Worm (Caenorhabditis elegans): Measurements from ENCODE around the gene ufm-1.

Gene ufm-1

ce11 chrIII:7858407-7859029 lies at the start of gene ufm-1, which contains the start of gene coq-5:
ufm-1 (plus strand) TSS chrIII:7858979.
coq-5 (minus strand) TSS chrIII:7858457.
- no peak for TF ChIP-seq T22C8.4 (GFP tag; IDR thresholded peaks at IDR 0.05)
- no peak for TF ChIP-seq ztf-23 (GFP tag; IDR thresholded peaks at IDR 0.05)
- no peak for TF ChIP-seq ztf-29 (GFP tag; IDR thresholded peaks at IDR 0.05)
- TF ChIP-seq flt-1 (GFP tag; IDR thresholded peaks at IDR 0.05), result no peak
- no peak for TF ChIP-seq tab-1 (GFP tag; IDR thresholded peaks at IDR 0.05)
- no peak for TF ChIP-seq cog-1 (tag; optimal IDR thresholded peaks at IDR 0.05)
- no peak for TF ChIP-seq med-1 (GFP tag; optimal IDR thresholded peaks at IDR 0.05; ENCODE audit: insufficient read depth)
- no peak for TF ChIP-seq ref-1 (GFP tag; conservative IDR thresholded peaks at IDR 0.05)
- TF ChIP-seq klf-2 (GFP tag; conservative IDR thresholded peaks at IDR 0.05), result no peak

- TF ChIP-seq ref-1 (GFP tag; conservative IDR thresholded peaks at IDR 0.05) (no peak), tab-1 (GFP tag; IDR thresholded peaks at IDR 0.05) (no peak), ztf-29 (GFP tag; IDR thresholded peaks at IDR 0.05) (no peak), T22C8.4 (GFP tag; IDR thresholded peaks at IDR 0.05) (no peak), cog-1 (tag; optimal IDR thresholded peaks at IDR 0.05) (no peak)
Measured at ce11 chrIII:7809033-7809432, 49.7 kb upstream of the ufm-1 start.

- TF ChIP-seq flt-1 (GFP tag; IDR thresholded peaks at IDR 0.05), result no peak
- no peak for TF ChIP-seq klf-2 (GFP tag; conservative IDR thresholded peaks at IDR 0.05)
- TF ChIP-seq ztf-23 (GFP tag; IDR thresholded peaks at IDR 0.05), result peak; percentile 40; the same call in 1 of the 2 replicates
Measured at ce11 chrIII:7812208-7812880, 46.4 kb upstream of the ufm-1 start.

- TF ChIP-seq tab-1 (GFP tag; IDR thresholded peaks at IDR 0.05) (no peak), klf-2 (GFP tag; conservative IDR thresholded peaks at IDR 0.05) (no peak), T22C8.4 (GFP tag; IDR thresholded peaks at IDR 0.05) (no peak), ztf-23 (GFP tag; IDR thresholded peaks at IDR 0.05) (no peak), ref-1 (GFP tag; conservative IDR thresholded peaks at IDR 0.05) (no peak), flt-1 (GFP tag; IDR thresholded peaks at IDR 0.05) (no peak), cog-1 (tag; optimal IDR thresholded peaks at IDR 0.05) (no peak), med-1 (GFP tag; optimal IDR thresholded peaks at IDR 0.05; ENCODE audit: insufficient read depth) (no peak), ztf-29 (GFP tag; IDR thresholded peaks at IDR 0.05) (no peak)
Measured at ce11 chrIII:7814159-7815055, 44.4 kb upstream of the ufm-1 start, which contains the start of gene egl-5. egl-5 (plus strand) TSS chrIII:7814374.

ce11 chrIII:7815056-7815366 lies 43.8 kb upstream of the ufm-1 start:
- TF ChIP-seq T22C8.4 (GFP tag; IDR thresholded peaks at IDR 0.05), result no peak
- TF ChIP-seq ztf-23 (GFP tag; IDR thresholded peaks at IDR 0.05), result no peak
- TF ChIP-seq med-1 (GFP tag; optimal IDR thresholded peaks at IDR 0.05; ENCODE audit: insufficient read depth), result no peak

- no peak for TF ChIP-seq ref-1 (GFP tag; conservative IDR thresholded peaks at IDR 0.05)
- no peak for TF ChIP-seq flt-1 (GFP tag; IDR thresholded peaks at IDR 0.05)
- no peak for TF ChIP-seq cog-1 (tag; optimal IDR thresholded peaks at IDR 0.05)
- TF ChIP-seq ztf-29 (GFP tag; IDR thresholded peaks at IDR 0.05), result no peak
- no peak for TF ChIP-seq ztf-23 (GFP tag; IDR thresholded peaks at IDR 0.05)
- TF ChIP-seq klf-2 (GFP tag; conservative IDR thresholded peaks at IDR 0.05), result no peak
Measured at ce11 chrIII:7815571-7816348, 43.0 kb upstream of the ufm-1 start.

- TF ChIP-seq ztf-29 (GFP tag; IDR thresholded peaks at IDR 0.05), result no peak
- TF ChIP-seq med-1 (GFP tag; optimal IDR thresholded peaks at IDR 0.05; ENCODE audit: insufficient read depth), result no peak
- no peak for TF ChIP-seq cog-1 (tag; optimal IDR thresholded peaks at IDR 0.05)
- TF ChIP-seq flt-1 (GFP tag; IDR thresholded peaks at IDR 0.05), result no peak
- no peak for TF ChIP-seq ztf-23 (GFP tag; IDR thresholded peaks at IDR 0.05)
- TF ChIP-seq klf-2 (GFP tag; conservative IDR thresholded peaks at IDR 0.05), result no peak
- no peak for TF ChIP-seq ref-1 (GFP tag; conservative IDR thresholded peaks at IDR 0.05)
Measured at ce11 chrIII:7816463-7816862, 42.3 kb upstream of the ufm-1 start.

ce11 chrIII:7818965-7819364 lies 39.8 kb upstream of the ufm-1 start:
- TF ChIP-seq ztf-23 (GFP tag; IDR thresholded peaks at IDR 0.05) (no peak), flt-1 (GFP tag; IDR thresholded peaks at IDR 0.05) (no peak), T22C8.4 (GFP tag; IDR thresholded peaks at IDR 0.05) (no peak)

ce11 chrIII:7819866-7820265 lies 38.9 kb upstream of the ufm-1 start:
- no peak for TF ChIP-seq klf-2 (GFP tag; conservative IDR thresholded peaks at IDR 0.05)
- no peak for TF ChIP-seq flt-1 (GFP tag; IDR thresholded peaks at IDR 0.05)
- TF ChIP-seq tab-1 (GFP tag; IDR thresholded peaks at IDR 0.05), result no peak
- TF ChIP-seq ref-1 (GFP tag; conservative IDR thresholded peaks at IDR 0.05), result no peak
- no peak for TF ChIP-seq cog-1 (tag; optimal IDR thresholded peaks at IDR 0.05)
- TF ChIP-seq med-1 (GFP tag; optimal IDR thresholded peaks at IDR 0.05; ENCODE audit: insufficient read depth), result no peak
- no peak for TF ChIP-seq ztf-23 (GFP tag; IDR thresholded peaks at IDR 0.05)

Measured in whole organism, midembryonic.